Fruit fly (Drosophila melanogaster) whole organism, embryonic: Measurements from ENCODE around the gene eIF2alpha.

ENCODE experiments used
- Asciz ChIP-seq: fragments of 200-800 bp; sonication (Bioruptor generic); optimal IDR thresholded peaks from 2 replicates; lab custom pipeline; 2017; ENCODE audit warnings: missing biosample characterization, mild to moderate bottlenecking, missing genetic modification characterization, missing genetic modification reagents
- C15 ChIP-seq: fragments of 200-800 bp; sonication (Bioruptor generic); IDR thresholded peaks from 3 replicates; pipeline ENCODE4 v1.3.6; 2022; ENCODE audit warnings: missing biosample characterization, missing genetic modification characterization
- CG11085 ChIP-seq: fragments of 200-800 bp; sonication (Bioruptor generic); IDR thresholded peaks from 2 replicates; pipeline ENCODE4 v1.3.6; 2022; ENCODE audit warnings: missing biosample characterization, missing genetic modification characterization
- CG11723 ChIP-seq: fragments of 200-800 bp; sonication (Bioruptor generic); optimal IDR thresholded peaks from 2 replicates; lab custom pipeline; 2017; ENCODE audit warnings: missing biosample characterization, mild to moderate bottlenecking, missing genetic modification characterization
- CG12942 ChIP-seq: fragments of 200-800 bp; sonication (Bioruptor generic); optimal IDR thresholded peaks from 3 replicates; lab custom pipeline; 2016; ENCODE audit warnings: missing biosample characterization, missing genetic modification characterization
- CG15601 ChIP-seq: fragments of 200-800 bp; sonication (Bioruptor generic); optimal IDR thresholded peaks from 3 replicates; lab custom pipeline; 2019; ENCODE audit warnings: missing biosample characterization, mild to moderate bottlenecking, missing genetic modification characterization, moderate library complexity
- CG16863 ChIP-seq: fragments of 200-800 bp; sonication (Bioruptor generic); optimal IDR thresholded peaks from 3 replicates; lab custom pipeline; 2016; ENCODE audit warnings: missing biosample characterization, missing genetic modification characterization
- CG17361 ChIP-seq: fragments of 200-800 bp; sonication (Bioruptor generic); IDR thresholded peaks from 3 replicates; pipeline ENCODE4 v1.3.6; 2022; ENCODE audit warnings: missing biosample characterization, missing genetic modification characterization
- CG18619 ChIP-seq: fragments of 200-800 bp; sonication (Bioruptor generic); optimal IDR thresholded peaks from 3 replicates; lab custom pipeline; 2017; ENCODE audit warnings: missing biosample characterization, mild to moderate bottlenecking, missing genetic modification characterization
- CG31224 ChIP-seq: fragments of 200-800 bp; sonication (Bioruptor generic); IDR thresholded peaks from 2 replicates; pipeline ENCODE4 v1.3.6; 2022; ENCODE audit warnings: missing biosample characterization, missing genetic modification characterization
- CG4820 ChIP-seq: fragments of 200-800 bp; sonication (Bioruptor generic); optimal IDR thresholded peaks from 3 replicates; lab custom pipeline; 2016; ENCODE audit warnings: missing biosample characterization, missing genetic modification characterization
- CG6654 ChIP-seq: fragments of 200-800 bp; sonication (Bioruptor generic); optimal IDR thresholded peaks from 2 replicates; lab custom pipeline; 2017; ENCODE audit warnings: missing biosample characterization, mild to moderate bottlenecking, missing genetic modification characterization
- CG6683 ChIP-seq: fragments of 200-800 bp; sonication (Bioruptor generic); optimal IDR thresholded peaks from 2 replicates; lab custom pipeline; 2017; ENCODE audit warnings: missing biosample characterization, mild to moderate bottlenecking, missing genetic modification characterization, missing genetic modification reagents
- CG7928 ChIP-seq: fragments of 200-800 bp; sonication (Bioruptor generic); optimal IDR thresholded peaks from 2 replicates; lab custom pipeline; 2017; ENCODE audit warnings: missing biosample characterization, mild to moderate bottlenecking, missing genetic modification characterization
- CG7963 ChIP-seq: fragments of 200-800 bp; sonication (Bioruptor generic); IDR thresholded peaks from 3 replicates; pipeline ENCODE4 v1.3.6; 2022; ENCODE audit warnings: missing biosample characterization, missing genetic modification characterization; ENCODE audit not compliant: partially characterized antibody
- CTCF ChIP-seq: fragments of 200-800 bp; sonication (Bioruptor generic); optimal IDR thresholded peaks from 2 replicates; lab custom pipeline; 2017; ENCODE audit warnings: missing biosample characterization, mild to moderate bottlenecking, missing genetic modification characterization, moderate library complexity
- Drgx ChIP-seq: fragments of 200-800 bp; sonication (Bioruptor generic); IDR thresholded peaks from 2 replicates; pipeline ENCODE4 v1.3.6; 2022; ENCODE audit warnings: missing biosample characterization, missing genetic modification characterization
- H2.0 ChIP-seq: fragments of 200-800 bp; sonication (Bioruptor generic); IDR thresholded peaks from 2 replicates; pipeline ENCODE4 v1.3.6; 2022; ENCODE audit warnings: missing biosample characterization, missing genetic modification characterization
- Hmr ChIP-seq: fragments of 200-800 bp; sonication (Bioruptor generic); optimal IDR thresholded peaks from 3 replicates; lab custom pipeline; 2017; ENCODE audit warnings: mild to moderate bottlenecking, missing biosample characterization, missing genetic modification reagents, missing genetic modification characterization
- Hr3 ChIP-seq: fragments of 200-800 bp; sonication (Bioruptor generic); optimal IDR thresholded peaks from 3 replicates; lab custom pipeline; 2016; ENCODE audit warnings: missing biosample characterization, missing genetic modification characterization
- Hr39 ChIP-seq: fragments of >200 bp; optimal IDR thresholded peaks from 2 replicates; lab custom pipeline; 2017
- Lim3 ChIP-seq: fragments of 200-800 bp; sonication (Bioruptor generic); IDR thresholded peaks from 2 replicates; pipeline ENCODE4 v1.3.6; 2022; ENCODE audit warnings: missing biosample characterization, missing genetic modification characterization
- Lpt ChIP-seq: fragments of >200 bp; optimal IDR thresholded peaks from 2 replicates; lab custom pipeline; 2018; ENCODE audit warnings: missing biosample characterization, missing genetic modification characterization
- MTF-1 ChIP-seq: fragments of 200-800 bp; sonication (Bioruptor generic); optimal IDR thresholded peaks from 2 replicates; lab custom pipeline; 2018; ENCODE audit warnings: missing biosample characterization, mild to moderate bottlenecking, missing genetic modification characterization, borderline replicate concordance
- Mrtf ChIP-seq: fragments of 200-800 bp; sonication (Bioruptor generic); IDR thresholded peaks from 3 replicates; pipeline ENCODE4 v1.3.6; 2022; ENCODE audit warnings: missing biosample characterization, missing genetic modification characterization
- Scr ChIP-seq: fragments of 200-800 bp; sonication (Bioruptor generic); IDR thresholded peaks from 2 replicates; pipeline ENCODE4 v1.3.6; 2022; ENCODE audit warnings: missing biosample characterization, missing genetic modification characterization; ENCODE audit not compliant: partially characterized antibody
- Sox100B ChIP-seq: fragments of 200-800 bp; sonication (Bioruptor generic); optimal IDR thresholded peaks from 3 replicates; lab custom pipeline; 2018; ENCODE audit warnings: missing biosample characterization, mild to moderate bottlenecking, missing genetic modification characterization
- abd-A ChIP-seq: fragments of 200-800 bp; sonication (Bioruptor generic); optimal IDR thresholded peaks from 3 replicates; lab custom pipeline; 2019; ENCODE audit warnings: missing biosample characterization, mild to moderate bottlenecking, missing genetic modification characterization, moderate library complexity
- al ChIP-seq: fragments of 200-800 bp; sonication (Bioruptor generic); IDR thresholded peaks from 2 replicates; pipeline ENCODE4 v1.3.6; 2022; ENCODE audit warnings: missing biosample characterization, missing genetic modification characterization
- ap ChIP-seq: fragments of 200-800 bp; sonication (Bioruptor generic); IDR thresholded peaks from 2 replicates; pipeline ENCODE4 v1.3.6; 2022; ENCODE audit warnings: missing biosample characterization, missing genetic modification characterization
- ash1 ChIP-seq: fragments of 200-800 bp; sonication (Bioruptor generic); optimal IDR thresholded peaks from 2 replicates; lab custom pipeline; 2018; ENCODE audit warnings: missing biosample characterization, mild to moderate bottlenecking, missing genetic modification characterization
- bbx ChIP-seq: fragments of 200-800 bp; sonication (Bioruptor generic); IDR thresholded peaks from 2 replicates; pipeline ENCODE4 v1.3.6; 2022; ENCODE audit warnings: missing biosample characterization, missing genetic modification characterization; ENCODE audit not compliant: partially characterized antibody
- ci ChIP-seq: fragments of 200-800 bp; sonication (Bioruptor generic); IDR thresholded peaks from 3 replicates; pipeline ENCODE4 v1.3.6; 2022; ENCODE audit warnings: missing biosample characterization, missing genetic modification characterization
- dan ChIP-seq: fragments of 200-800 bp; sonication (Bioruptor generic); IDR thresholded peaks from 2 replicates; pipeline ENCODE4 v1.3.6; 2022; ENCODE audit warnings: missing biosample characterization, missing genetic modification characterization
- eve ChIP-seq, 2 experiments: fragments of >200 bp; optimal IDR thresholded peaks; 2 replicates each; lab custom pipeline; 2017; ENCODE audit warnings: missing biosample characterization in 2 of 2, missing genetic modification characterization in 2 of 2
- fd96Cb ChIP-seq: fragments of 200-800 bp; sonication (Bioruptor generic); optimal IDR thresholded peaks from 2 replicates; lab custom pipeline; 2018; ENCODE audit warnings: missing biosample characterization, mild to moderate bottlenecking, missing genetic modification characterization, moderate library complexity
- gro ChIP-seq: fragments of 200-800 bp; sonication (Bioruptor generic); optimal IDR thresholded peaks from 2 replicates; lab custom pipeline; 2016; ENCODE audit warnings: missing biosample characterization, missing genetic modification characterization
- gsb ChIP-seq: fragments of 200-800 bp; sonication (Bioruptor generic); IDR thresholded peaks from 2 replicates; pipeline ENCODE4 v1.3.6; 2022; ENCODE audit warnings: missing biosample characterization, missing genetic modification characterization
- hbn ChIP-seq: fragments of 200-800 bp; sonication (Bioruptor generic); IDR thresholded peaks from 2 replicates; pipeline ENCODE4 v1.3.6; 2022; ENCODE audit warnings: missing biosample characterization, missing genetic modification characterization; ENCODE audit not compliant: partially characterized antibody
- lola ChIP-seq, 3 experiments: fragments of >200 bp in 2 of 3; fragments of 200-800 bp in 1 of 3; sonication (Bioruptor generic) in 1 of 3; optimal IDR thresholded peaks; 2 replicates each; lab custom pipeline; 2017 to 2019; ENCODE audit warnings: missing biosample characterization in 3 of 3, missing genetic modification characterization in 3 of 3, mild to moderate bottlenecking in 1 of 3, moderate library complexity in 1 of 3
- nerfin-2 ChIP-seq: fragments of 200-800 bp; sonication (Bioruptor generic); IDR thresholded peaks from 2 replicates; pipeline ENCODE4 v1.3.6; 2022; ENCODE audit warnings: missing biosample characterization, missing genetic modification characterization; ENCODE audit not compliant: partially characterized antibody
- odd ChIP-seq: fragments of 200-800 bp; sonication (Bioruptor generic); optimal IDR thresholded peaks from 2 replicates; lab custom pipeline; 2017; ENCODE audit warnings: missing biosample characterization, mild to moderate bottlenecking, missing genetic modification characterization
- pita ChIP-seq: fragments of 200-800 bp; sonication (Bioruptor generic); optimal IDR thresholded peaks from 2 replicates; lab custom pipeline; 2017; ENCODE audit warnings: missing biosample characterization, mild to moderate bottlenecking, missing genetic modification characterization
- pzg ChIP-seq: fragments of 200-800 bp; sonication (Bioruptor generic); optimal IDR thresholded peaks from 3 replicates; lab custom pipeline; 2018; ENCODE audit warnings: missing biosample characterization, mild to moderate bottlenecking, missing genetic modification characterization, moderate library complexity
- sc ChIP-seq, 3 experiments: fragments of >200 bp in 2 of 3; fragments of 200-800 bp in 1 of 3; sonication (Bioruptor generic) in 1 of 3; optimal IDR thresholded peaks; 2 replicates in 2 of 3; 3 replicates in 1 of 3; lab custom pipeline; 2017; ENCODE audit warnings: mild to moderate bottlenecking in 1 of 3, missing biosample characterization in 1 of 3, missing genetic modification characterization in 1 of 3, missing genetic modification reagents in 1 of 3
- sd ChIP-seq: fragments of 200-800 bp; sonication (Bioruptor generic); optimal IDR thresholded peaks from 3 replicates; lab custom pipeline; 2018; ENCODE audit warnings: missing biosample characterization, mild to moderate bottlenecking, missing genetic modification characterization, moderate library complexity
- sqz ChIP-seq: fragments of 200-800 bp; sonication (Bioruptor generic); optimal IDR thresholded peaks from 3 replicates; lab custom pipeline; 2018; ENCODE audit warnings: missing biosample characterization, mild to moderate bottlenecking, missing genetic modification characterization
- tna ChIP-seq: fragments of 200-800 bp; sonication (Bioruptor generic); IDR thresholded peaks from 2 replicates; pipeline ENCODE4 v1.3.6; 2022; ENCODE audit warnings: missing biosample characterization, missing genetic modification characterization; ENCODE audit not compliant: partially characterized antibody
- toy ChIP-seq: fragments of 200-800 bp; sonication (Bioruptor generic); IDR thresholded peaks from 2 replicates; pipeline ENCODE4 v1.3.6; 2022; ENCODE audit warnings: missing biosample characterization, missing genetic modification characterization
- tup ChIP-seq: fragments of 200-800 bp; sonication (Bioruptor generic); optimal IDR thresholded peaks from 2 replicates; lab custom pipeline; 2016; ENCODE audit warnings: missing biosample characterization, mild to moderate bottlenecking, missing genetic modification characterization, moderate library complexity

eIF2alpha gene

dm6 chrX:16422466-16423124 lies 24.2 kb downstream of the eIF2alpha start, which contains the start of gene hang (continued):
- TF ChIP-seq CG6654 (GFP tag; lab: Kevin White, UChicago): no peak
- TF ChIP-seq CG4820 (GFP tag; lab: Kevin White, UChicago): no peak
- no peak for TF ChIP-seq Hr39 (lab: Kevin White, UChicago)
- TF ChIP-seq nerfin-2: peak; percentile 39
- no peak for TF ChIP-seq C15 (GFP tag; lab: Robert Waterston, UW)
- TF ChIP-seq ci (GFP tag; lab: Robert Waterston, UW): peak; percentile 75
- no peak for TF ChIP-seq Mrtf
- TF ChIP-seq CG7928 (GFP tag; lab: Kevin White, UChicago): peak; percentile 25
- TF ChIP-seq CG16863: no peak
- peak; percentile 67 for TF ChIP-seq hbn (GFP tag; lab: Robert Waterston, UW)
- no peak for TF ChIP-seq eve (GFP tag; optimal IDR thresholded peaks at IDR 0.05; lab: Kevin White, UChicago)
- TF ChIP-seq lola (GFP tag; optimal IDR thresholded peaks at IDR 0.05; lab: Kevin White, UChicago): no peak
- TF ChIP-seq Lpt (GFP tag; lab: Kevin White, UChicago): no peak
- TF ChIP-seq abd-A (tag; lab: Kevin White, UChicago): no peak
- TF ChIP-seq sd: no peak
- peak; percentile 88 for TF ChIP-seq bbx (GFP tag; lab: Robert Waterston, UW)
- peak; percentile 62 for TF ChIP-seq odd
- TF ChIP-seq ash1 (GFP tag; lab: Kevin White, UChicago): peak; percentile 60
- no peak for TF ChIP-seq CG15601 (tag; lab: Kevin White, UChicago)
- TF ChIP-seq pita (GFP tag; lab: Kevin White, UChicago): no peak
- TF ChIP-seq Hr3 (GFP tag; lab: Kevin White, UChicago): no peak
- TF ChIP-seq H2.0 (GFP tag; lab: Robert Waterston, UW): peak; percentile 28; the same call in 1 of the 2 replicates
- no peak for TF ChIP-seq ap
- TF ChIP-seq tna (GFP tag; lab: Robert Waterston, UW): peak; percentile 20
- TF ChIP-seq fd96Cb (tag; lab: Kevin White, UChicago): no peak
- TF ChIP-seq gsb (GFP tag; lab: Robert Waterston, UW): no peak
- TF ChIP-seq CG7963 (GFP tag; lab: Robert Waterston, UW): peak; percentile 78
- TF ChIP-seq tup: no peak
- no peak for TF ChIP-seq Sox100B (GFP tag; lab: Kevin White, UChicago)
- TF ChIP-seq al (GFP tag; lab: Robert Waterston, UW): peak; percentile 32; the same call in 1 of the 2 replicates
- TF ChIP-seq CG11085 (GFP tag; lab: Robert Waterston, UW): no peak
- TF ChIP-seq CG18619 (GFP tag; lab: Kevin White, UChicago): peak; percentile 11
- peak; percentile 92 for TF ChIP-seq pzg (GFP tag; lab: Kevin White, UChicago)
- peak; percentile 77 for TF ChIP-seq Scr (GFP tag; lab: Robert Waterston, UW)
- no peak for TF ChIP-seq CG6683 (GFP tag; lab: Kevin White, UChicago)
- TF ChIP-seq sqz: peak; percentile 47
- TF ChIP-seq CG17361 (GFP tag; lab: Robert Waterston, UW): no peak
- TF ChIP-seq gro: peak; percentile 65
- TF ChIP-seq dan (GFP tag; lab: Robert Waterston, UW): no peak
- TF ChIP-seq CG12942 (GFP tag; lab: Kevin White, UChicago): no peak
- no peak for TF ChIP-seq CTCF
- TF ChIP-seq sc (optimal IDR thresholded peaks at IDR 0.05; lab: Kevin White, UChicago): no peak
- no peak for TF ChIP-seq sc (GFP tag; optimal IDR thresholded peaks at IDR 0.05; lab: Kevin White, UChicago)
- TF ChIP-seq CG31224 (GFP tag; lab: Robert Waterston, UW): 0 out of 2 replicates have a peak, but pooled peaks have one; percentile 6
- no peak for TF ChIP-seq Lim3 (GFP tag; lab: Robert Waterston, UW)
- no peak for TF ChIP-seq CG11723 (GFP tag; lab: Kevin White, UChicago)
- no peak for TF ChIP-seq Drgx (GFP tag; lab: Robert Waterston, UW)
- TF ChIP-seq MTF-1 (GFP tag; lab: Kevin White, UChicago): peak; percentile 46
- TF ChIP-seq Asciz (GFP tag; lab: Kevin White, UChicago): no peak
- peak; percentile 67 for TF ChIP-seq Hmr (GFP tag; lab: Kevin White, UChicago)
- TF ChIP-seq toy (GFP tag; lab: Robert Waterston, UW): no peak
